Fruit fly (Drosophila melanogaster) whole organism, wandering third instar larva: Measurements from ENCODE around the gene P5CDh2.
A peak's percentile ranks its signal among the peaks of the same experiment; 100 is the strongest.

Experiments
- Abd-B ChIP-seq: fragments of >200 bp; optimal IDR thresholded peaks from 2 replicates; lab custom pipeline; 2017; ENCODE audit warnings: missing biosample characterization, missing genetic modification characterization
- CG32264 ChIP-seq: fragments of 200-800 bp; sonication (Bioruptor generic); optimal IDR thresholded peaks from 2 replicates; lab custom pipeline; 2016; ENCODE audit warnings: missing biosample characterization, missing genetic modification characterization
- CG9705 ChIP-seq: fragments of 200-800 bp; sonication (Bioruptor generic); optimal IDR thresholded peaks from 2 replicates; lab custom pipeline; 2018; ENCODE audit warnings: missing biosample characterization, mild to moderate bottlenecking, missing genetic modification characterization
- CrebA ChIP-seq: fragments of 200-800 bp; sonication (Bioruptor generic); optimal IDR thresholded peaks from 2 replicates; lab custom pipeline; 2016; ENCODE audit warnings: missing biosample characterization, mild to moderate bottlenecking, missing genetic modification characterization, borderline replicate concordance
- Dfd ChIP-seq: fragments of >200 bp; optimal IDR thresholded peaks from 2 replicates; lab custom pipeline; 2017; ENCODE audit warnings: missing biosample characterization, missing genetic modification characterization
- Dif ChIP-seq: fragments of 200-275, 200-300 bp; sonication (Bioruptor generic); optimal IDR thresholded peaks from 2 replicates; lab custom pipeline; 2018; ENCODE audit warnings: missing biosample characterization, missing genetic modification characterization; ENCODE audit not compliant: partially characterized antibody
- GATAd ChIP-seq: sonication (Bioruptor generic); optimal IDR thresholded peaks from 2 replicates; lab custom pipeline; 2016; ENCODE audit warnings: missing biosample characterization, missing genetic modification characterization
- HLH106 ChIP-seq: fragments of 200-800 bp; optimal IDR thresholded peaks from 3 replicates; lab custom pipeline; 2019; ENCODE audit warnings: missing biosample characterization, mild to moderate bottlenecking, missing genetic modification characterization, moderate library complexity
- Hnf4 ChIP-seq: fragments of 200-800 bp; sonication (Bioruptor generic); optimal IDR thresholded peaks from 2 replicates; lab custom pipeline; 2016; ENCODE audit warnings: missing biosample characterization, mild to moderate bottlenecking, missing genetic modification characterization
- Hr78 ChIP-seq: fragments of >200 bp; optimal IDR thresholded peaks from 2 replicates; lab custom pipeline; 2017; ENCODE audit warnings: missing biosample characterization, missing genetic modification characterization
- Hr83 ChIP-seq: fragments of 200-300 bp; sonication (Bioruptor generic); optimal IDR thresholded peaks from 2 replicates; lab custom pipeline; 2016; ENCODE audit warnings: missing biosample characterization, mild to moderate bottlenecking, missing genetic modification characterization, moderate library complexity; ENCODE audit not compliant: poor library complexity, severe bottlenecking
- Jra ChIP-seq: sonication (Bioruptor generic); optimal IDR thresholded peaks from 2 replicates; lab custom pipeline; 2016; ENCODE audit warnings: missing biosample characterization, missing genetic modification characterization
- Mio ChIP-seq: sonication (Bioruptor generic); optimal IDR thresholded peaks from 2 replicates; lab custom pipeline; 2016; ENCODE audit warnings: missing biosample characterization, missing genetic modification characterization
- Myc ChIP-seq: fragments of >200 bp; optimal IDR thresholded peaks from 2 replicates; lab custom pipeline; 2017
- N ChIP-seq: fragments of >200 bp; optimal IDR thresholded peaks from 2 replicates; lab custom pipeline; 2018; ENCODE audit warnings: missing biosample characterization, missing external identifiers, missing genetic modification characterization
- OdsH ChIP-seq: fragments of 200-800 bp; sonication (Bioruptor generic); optimal IDR thresholded peaks from 2 replicates; lab custom pipeline; 2016; ENCODE audit warnings: missing biosample characterization, mild to moderate bottlenecking, missing genetic modification characterization
- Rel ChIP-seq, 2 experiments: fragments of 200-800 bp; sonication (Bioruptor generic) in 1 of 2; optimal IDR thresholded peaks; 2 replicates in 1 of 2; 3 replicates in 1 of 2; lab custom pipeline; 2016 to 2019; ENCODE audit warnings: mild to moderate bottlenecking in 2 of 2, missing biosample characterization in 2 of 2, missing genetic modification characterization in 2 of 2, moderate library complexity in 1 of 2
- Sp1 ChIP-seq: fragments of 200-800 bp; sonication (Bioruptor generic); optimal IDR thresholded peaks from 3 replicates; lab custom pipeline; 2019; ENCODE audit warnings: missing biosample characterization, mild to moderate bottlenecking, missing genetic modification characterization, moderate library complexity
- Vsx2 ChIP-seq: fragments of 200-300, 225-300 bp; sonication (Bioruptor generic); optimal IDR thresholded peaks from 2 replicates; lab custom pipeline; 2018; ENCODE audit warnings: missing biosample characterization, missing genetic modification characterization; ENCODE audit not compliant: partially characterized antibody
- br ChIP-seq: fragments of 200-800 bp; sonication (Bioruptor generic); optimal IDR thresholded peaks from 2 replicates; lab custom pipeline; 2016; ENCODE audit warnings: missing biosample characterization, missing genetic modification characterization
- brk ChIP-seq: fragments of 200-800 bp; sonication (Bioruptor generic); optimal IDR thresholded peaks from 2 replicates; lab custom pipeline; 2016; ENCODE audit warnings: missing biosample characterization, mild to moderate bottlenecking, missing genetic modification characterization
- dl ChIP-seq, 2 experiments: fragments of 175-275, 200-275 bp in 1 of 2; fragments of 200-275 bp in 1 of 2; sonication (Bioruptor generic); optimal IDR thresholded peaks; lab custom pipeline; 2018; ENCODE audit warnings: mild to moderate bottlenecking in 2 of 2, missing biosample characterization in 2 of 2, missing genetic modification characterization in 2 of 2, moderate library complexity in 2 of 2; ENCODE audit not compliant: partially characterized antibody in 2 of 2, insufficient read depth in 1 of 2
- dmrt93B ChIP-seq: fragments of 200-800 bp; sonication (Bioruptor generic); optimal IDR thresholded peaks from 2 replicates; lab custom pipeline; 2018; ENCODE audit warnings: missing biosample characterization, mild to moderate bottlenecking, missing genetic modification characterization
- dsf ChIP-seq: sonication (Bioruptor generic); optimal IDR thresholded peaks from 2 replicates; lab custom pipeline; 2016; ENCODE audit warnings: missing biosample characterization, missing genetic modification characterization, borderline replicate concordance
- ey ChIP-seq: fragments of 200-800 bp; sonication (Bioruptor generic); optimal IDR thresholded peaks from 2 replicates; lab custom pipeline; 2016; ENCODE audit warnings: missing biosample characterization, missing genetic modification characterization
- foxo ChIP-seq, 2 experiments: fragments of 200-800 bp; sonication (Bioruptor generic); optimal IDR thresholded peaks; 2 replicates in 1 of 2; 3 replicates in 1 of 2; lab custom pipeline; 2016 to 2017; ENCODE audit warnings: missing biosample characterization in 2 of 2, missing genetic modification characterization in 2 of 2
- fru ChIP-seq: fragments of 200-800 bp; sonication (Bioruptor generic); optimal IDR thresholded peaks from 3 replicates; lab custom pipeline; 2016; ENCODE audit warnings: missing biosample characterization, mild to moderate bottlenecking, missing genetic modification characterization
- h ChIP-seq: fragments of 200-800 bp; sonication (Bioruptor generic); optimal IDR thresholded peaks from 3 replicates; lab custom pipeline; 2016; ENCODE audit warnings: missing biosample characterization, mild to moderate bottlenecking, missing genetic modification characterization
- jim ChIP-seq: fragments of 175-275, 200-325 bp; sonication (Bioruptor generic); optimal IDR thresholded peaks from 2 replicates; lab custom pipeline; 2016; ENCODE audit warnings: missing biosample characterization, mild to moderate bottlenecking, missing genetic modification characterization
- lola ChIP-seq: fragments of >200 bp; optimal IDR thresholded peaks from 2 replicates; lab custom pipeline; 2017; ENCODE audit warnings: missing biosample characterization, missing genetic modification characterization
- pan ChIP-seq: fragments of >200 bp; optimal IDR thresholded peaks from 2 replicates; lab custom pipeline; 2017
- psq ChIP-seq: fragments of 200-800 bp; sonication (Bioruptor generic); optimal IDR thresholded peaks from 3 replicates; lab custom pipeline; 2017; ENCODE audit warnings: missing biosample characterization, mild to moderate bottlenecking, missing genetic modification characterization, moderate library complexity
- rgr ChIP-seq: fragments of 200-800 bp; sonication (Bioruptor generic); optimal IDR thresholded peaks from 3 replicates; lab custom pipeline; 2016; ENCODE audit warnings: missing biosample characterization, mild to moderate bottlenecking, missing genetic modification characterization
- sage ChIP-seq: fragments of 200-800 bp; sonication (Bioruptor generic); optimal IDR thresholded peaks from 2 replicates; lab custom pipeline; 2016; ENCODE audit warnings: missing biosample characterization, mild to moderate bottlenecking, missing genetic modification characterization
- sv ChIP-seq: fragments of 200-800 bp; sonication (Bioruptor generic); optimal IDR thresholded peaks from 3 replicates; lab custom pipeline; 2016; ENCODE audit warnings: missing biosample characterization, missing genetic modification characterization
- tai ChIP-seq: sonication (Bioruptor generic); optimal IDR thresholded peaks from 2 replicates; lab custom pipeline; 2016; ENCODE audit warnings: missing biosample characterization, missing genetic modification characterization
- usp ChIP-seq: fragments of >200 bp; optimal IDR thresholded peaks from 2 replicates; lab custom pipeline; 2017; ENCODE audit warnings: missing biosample characterization, missing genetic modification characterization
- woc ChIP-seq: sonication (Bioruptor generic); optimal IDR thresholded peaks from 2 replicates; lab custom pipeline; 2016; ENCODE audit warnings: missing biosample characterization, mild to moderate bottlenecking, missing genetic modification characterization

The P5CDh2 gene

DNA sequence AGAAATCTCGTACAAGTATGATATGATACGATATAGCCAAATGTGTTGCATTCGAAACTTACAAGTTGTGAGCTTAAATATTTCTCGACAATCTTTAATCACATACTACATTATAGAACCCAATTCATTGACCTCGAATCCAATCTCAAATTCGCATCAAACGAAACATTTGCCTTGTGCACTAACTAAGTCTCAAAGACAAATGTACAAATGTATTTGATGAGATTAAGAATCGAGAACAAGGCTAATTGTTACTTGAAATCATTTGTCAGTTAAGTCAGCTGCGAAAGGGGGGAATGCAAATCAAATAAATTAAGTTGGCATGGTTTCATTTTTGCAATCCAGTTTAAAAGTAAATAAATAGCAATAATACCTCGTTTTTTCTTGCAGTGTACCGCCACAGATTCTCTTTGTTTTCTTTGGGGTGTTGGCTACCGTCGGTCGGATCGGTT is 39.2 kb upstream of the P5CDh2 start:
- no peak for TF ChIP-seq Mio (GFP tag; lab: Kevin White, UChicago)
- no peak for TF ChIP-seq Hr78
- peak; percentile 80 for TF ChIP-seq OdsH (GFP tag; lab: Kevin White, UChicago)
- peak; percentile 66 for TF ChIP-seq dmrt93B (GFP tag; lab: Kevin White, UChicago)
- TF ChIP-seq CG9705 = peak; percentile 58
- peak; percentile 88 for TF ChIP-seq ey (GFP tag; lab: Kevin White, UChicago)
- TF ChIP-seq foxo (GFP tag; optimal IDR thresholded peaks at IDR 0.05; lab: Kevin White, UChicago) = peak; percentile 48 to 88
- no peak for TF ChIP-seq Hr83 (GFP tag; lab: Kevin White, UChicago)
- TF ChIP-seq fru (GFP tag; lab: Kevin White, UChicago) = peak; percentile 90
- TF ChIP-seq brk (GFP tag; lab: Kevin White, UChicago) = no peak
- TF ChIP-seq Dif = no peak
- TF ChIP-seq dl (GFP tag; optimal IDR thresholded peaks at IDR 0.05; lab: Kevin White, UChicago; ENCODE audit: insufficient read depth in 1 of 2, partially characterized antibody in 2 of 2) = no peak
- TF ChIP-seq h (GFP tag; lab: Kevin White, UChicago) = peak; percentile 85
- peak; percentile 29 for TF ChIP-seq CG32264
- TF ChIP-seq Abd-B = no peak
- peak; percentile 79 for TF ChIP-seq HLH106 (tag; lab: Kevin White, UChicago)
- peak; percentile 89 for TF ChIP-seq Sp1
- no peak for TF ChIP-seq GATAd
- TF ChIP-seq Dfd = no peak
- TF ChIP-seq psq (GFP tag; lab: Kevin White, UChicago) = peak; percentile 73
- peak; percentile 83 for TF ChIP-seq rgr
- peak; percentile 23 for TF ChIP-seq sage
- TF ChIP-seq Hnf4 (GFP tag; lab: Kevin White, UChicago) = peak; percentile 71
- TF ChIP-seq dsf (GFP tag; lab: Kevin White, UChicago) = peak; percentile 20
- peak; percentile 82 for TF ChIP-seq br (GFP tag; lab: Kevin White, UChicago)
- TF ChIP-seq pan = no peak
- peak; percentile 84 for TF ChIP-seq woc
- TF ChIP-seq tai = peak; percentile 78
- TF ChIP-seq usp (GFP tag; lab: Kevin White, UChicago) = no peak
- peak; percentile 26 for TF ChIP-seq Rel (GFP tag; optimal IDR thresholded peaks at IDR 0.05; lab: Kevin White, UChicago)
- no peak for TF ChIP-seq Rel (tag; optimal IDR thresholded peaks at IDR 0.05; lab: Kevin White, UChicago)
- TF ChIP-seq Jra (GFP tag; lab: Kevin White, UChicago) = peak; percentile 73
- TF ChIP-seq lola (GFP tag; lab: Kevin White, UChicago) = no peak
- TF ChIP-seq jim (GFP tag; lab: Kevin White, UChicago) = no peak

DNA sequence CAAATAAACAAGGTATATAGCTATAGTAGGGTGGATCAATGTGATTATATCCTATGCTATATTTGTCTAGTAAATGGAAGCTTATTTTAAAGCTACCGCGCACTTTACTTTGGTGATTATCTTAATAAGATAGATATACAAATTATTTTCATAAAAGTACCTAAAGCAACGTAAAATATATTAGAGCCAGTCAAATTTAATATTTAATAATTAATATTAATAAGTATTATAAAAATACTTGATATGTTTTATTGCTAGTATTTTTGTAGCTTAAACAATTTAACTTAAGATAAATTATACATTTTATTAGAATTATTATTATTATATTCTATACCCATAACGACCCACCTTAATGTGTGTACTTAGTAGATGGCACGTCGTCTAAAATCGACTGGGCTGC is 38.1 kb upstream of the P5CDh2 start:
- TF ChIP-seq N (GFP tag; lab: Kevin White, UChicago) (no peak), Hnf4 (GFP tag; lab: Kevin White, UChicago) (peak; percentile 27), HLH106 (tag; lab: Kevin White, UChicago) (peak; percentile 64), lola (GFP tag; lab: Kevin White, UChicago) (no peak), dmrt93B (GFP tag; lab: Kevin White, UChicago) (no peak), jim (GFP tag; lab: Kevin White, UChicago) (no peak), Vsx2 (GFP tag; lab: Kevin White, UChicago) (no peak), fru (GFP tag; lab: Kevin White, UChicago) (no peak), Dif (no peak), brk (GFP tag; lab: Kevin White, UChicago) (no peak), CrebA (no peak), ey (GFP tag; lab: Kevin White, UChicago) (no peak), Myc (lab: Kevin White, UChicago) (no peak), CG32264 (no peak), foxo (GFP tag; optimal IDR thresholded peaks at IDR 0.05; lab: Kevin White, UChicago) (peak in 1 of 2 experiments; percentile 42), Sp1 (peak; percentile 70), sage (no peak), rgr (peak; percentile 32), Mio (GFP tag; lab: Kevin White, UChicago) (no peak), psq (GFP tag; lab: Kevin White, UChicago) (peak; percentile 4), GATAd (no peak), br (GFP tag; lab: Kevin White, UChicago) (no peak), dsf (GFP tag; lab: Kevin White, UChicago) (no peak), OdsH (GFP tag; lab: Kevin White, UChicago) (peak; percentile 19), Hr83 (GFP tag; lab: Kevin White, UChicago) (no peak), Hr78 (no peak), usp (GFP tag; lab: Kevin White, UChicago) (no peak), pan (no peak), Jra (GFP tag; lab: Kevin White, UChicago) (no peak), Dfd (no peak), tai (no peak), woc (no peak), Abd-B (no peak), h (GFP tag; lab: Kevin White, UChicago) (no peak), sv (no peak), Rel (GFP tag; optimal IDR thresholded peaks at IDR 0.05; lab: Kevin White, UChicago) (no peak), Rel (tag; optimal IDR thresholded peaks at IDR 0.05; lab: Kevin White, UChicago) (no peak), CG9705 (no peak), dl (GFP tag; optimal IDR thresholded peaks at IDR 0.05; lab: Kevin White, UChicago; ENCODE audit: insufficient read depth in 1 of 2, partially characterized antibody in 2 of 2) (no peak)
